Fruit fly (Drosophila melanogaster) whole organism, larva: ENCODE data around the gene CG31909.

ENCODE experiments used
- noc ChIP-seq: fragments of 200-800 bp; sonication (Bioruptor generic); optimal IDR thresholded peaks from 3 replicates; lab custom pipeline; 2019; ENCODE audit warnings: missing biosample characterization, mild to moderate bottlenecking, missing genetic modification characterization, moderate library complexity

Gene CG31909

DNA sequence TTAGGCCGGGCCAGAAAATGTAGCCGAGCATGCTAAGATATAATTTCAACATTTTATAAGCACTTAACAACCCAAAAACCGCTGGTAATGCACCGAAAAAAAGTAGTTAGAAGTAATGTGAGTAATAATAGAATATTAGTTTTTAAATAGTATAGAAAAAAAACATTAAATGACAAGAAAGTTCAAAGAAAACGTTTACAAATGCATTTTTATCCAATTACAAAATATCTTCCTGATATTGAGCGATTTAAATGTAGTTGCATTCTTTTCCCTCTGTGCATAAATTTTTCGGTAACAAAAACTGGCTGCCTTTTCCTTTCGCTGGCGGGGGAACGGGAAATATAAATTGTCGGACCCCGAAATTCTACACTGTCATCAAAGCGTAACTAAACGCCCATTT, 45.4 kb downstream of the CG31909 start:
- TF ChIP-seq noc, result no peak

DNA sequence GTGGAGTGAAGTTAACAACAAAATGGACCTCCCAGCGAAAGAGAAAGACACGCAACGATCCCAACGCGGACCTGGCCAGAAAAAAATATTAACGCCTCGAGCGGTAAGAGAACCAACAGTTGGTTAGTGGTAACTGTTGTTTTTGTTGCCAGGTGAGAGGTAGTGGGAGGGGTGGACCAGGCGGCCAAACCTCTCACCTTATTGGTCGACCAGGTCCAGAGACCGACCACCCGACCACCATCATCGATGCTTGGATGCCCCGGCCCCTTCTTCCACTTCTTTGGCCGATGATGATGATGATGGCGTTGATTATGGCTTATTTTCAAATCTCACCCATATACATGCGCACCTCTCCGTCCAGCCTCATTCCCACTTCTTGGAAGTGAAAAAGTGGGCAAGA, 45.9 kb downstream of the CG31909 start:
- TF ChIP-seq noc, result no peak

DNA sequence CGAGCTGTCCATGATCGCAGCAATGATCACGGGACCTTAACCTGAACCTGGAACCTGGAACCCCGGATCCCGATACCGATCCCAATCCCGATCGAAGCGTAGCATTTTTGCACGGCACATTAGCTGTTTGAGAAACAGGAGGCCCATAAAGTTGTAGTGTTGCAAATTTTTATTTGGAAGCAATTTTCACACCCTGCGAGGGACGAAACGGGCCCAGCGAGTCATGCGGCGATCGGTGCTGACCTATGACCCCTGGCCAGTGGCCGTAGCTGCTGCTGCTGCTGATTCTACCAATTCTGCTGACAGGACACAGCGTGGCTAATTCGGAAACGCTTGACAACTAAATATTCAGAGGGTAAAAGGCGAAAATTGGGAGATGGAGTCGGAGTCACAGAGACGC, 47.0 kb downstream of the CG31909 start:
- no peak for TF ChIP-seq noc

DNA sequence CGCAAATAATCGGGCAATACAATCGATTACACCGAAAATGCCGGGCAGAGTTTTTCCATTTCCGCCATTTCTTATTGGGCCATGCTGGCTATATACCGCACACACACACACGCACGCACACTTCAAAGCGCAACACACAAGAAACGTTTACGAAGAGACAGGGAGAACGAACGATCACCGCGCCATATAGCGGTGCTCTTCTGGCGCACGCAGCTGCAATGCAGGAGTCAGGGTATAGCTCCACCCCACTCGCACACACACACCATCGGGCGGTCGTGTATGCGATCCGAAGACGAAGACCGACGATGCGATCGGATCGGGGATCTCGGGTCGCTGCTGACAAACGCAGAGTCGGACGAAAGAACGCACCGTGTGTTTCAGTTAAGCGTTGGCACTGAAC, 49.5 kb downstream of the CG31909 start, which contains the start of gene wg:
Gene wg (plus strand): TSS at position 378 of the 400 bp plus-strand sequence.
- TF ChIP-seq noc, result no peak
